Worm (Caenorhabditis elegans) whole organism, L2 larva: ENCODE data around the gene R02C2.7.

Source experiments
- F13H6.1 ChIP-seq: sonication (generic microtip); optimal IDR thresholded peaks from 2 replicates; lab custom pipeline; 2016; ENCODE audit warnings: missing genetic modification characterization, missing compliant biosample characterization
- alr-1 ChIP-seq: fragments of 150-350 bp; optimal IDR thresholded peaks from 2 replicates; lab custom pipeline; 2014; ENCODE audit warnings: missing biosample characterization, missing genetic modification characterization
- aly-2 ChIP-seq: fragments of 150-350 bp; optimal IDR thresholded peaks from 2 replicates; lab custom pipeline; 2014; ENCODE audit warnings: missing biosample characterization, missing genetic modification characterization
- ama-1 ChIP-seq: fragments of 150-350 bp; optimal IDR thresholded peaks from 2 replicates; lab custom pipeline; 2018; ENCODE audit warnings: inconsistent platforms
- blmp-1 ChIP-seq: sonication (generic microtip); optimal IDR thresholded peaks from 2 replicates; lab custom pipeline; 2017; ENCODE audit warnings: missing genetic modification characterization, mild to moderate bottlenecking, missing compliant biosample characterization, antibody characterized with exemption, moderate library complexity; ENCODE audit not compliant: insufficient read depth
- ceh-16 ChIP-seq: fragments of 150-350 bp; optimal IDR thresholded peaks from 2 replicates; lab custom pipeline; 2014; ENCODE audit warnings: missing biosample characterization, missing genetic modification characterization
- dmd-4 ChIP-seq: sonication (generic microtip); optimal IDR thresholded peaks from 2 replicates; lab custom pipeline; 2017; ENCODE audit warnings: missing biosample characterization, missing genetic modification characterization
- egl-27 ChIP-seq: sonication (generic microtip); optimal IDR thresholded peaks from 3 replicates; lab custom pipeline; 2017; ENCODE audit warnings: missing biosample characterization, missing genetic modification reagents, missing genetic modification characterization
- elt-1 ChIP-seq: fragments of 150-350 bp; optimal IDR thresholded peaks from 2 replicates; lab custom pipeline; 2014; ENCODE audit warnings: missing biosample characterization, missing genetic modification characterization
- elt-3 ChIP-seq: sonication (generic microtip); optimal IDR thresholded peaks from 2 replicates; lab custom pipeline; 2017; ENCODE audit warnings: missing biosample characterization, missing genetic modification characterization
- fos-1 ChIP-seq: fragments of 150-350 bp; optimal IDR thresholded peaks from 2 replicates; lab custom pipeline; 2014; ENCODE audit warnings: missing biosample characterization, missing genetic modification characterization
- lin-11 ChIP-seq: fragments of 150-350 bp; sonication (generic microtip); optimal IDR thresholded peaks from 2 replicates; lab custom pipeline; 2014; ENCODE audit warnings: missing biosample characterization, missing genetic modification characterization, inconsistent platforms, mixed read lengths
- lin-13 ChIP-seq: fragments of 150-350 bp; optimal IDR thresholded peaks from 2 replicates; lab custom pipeline; 2014; ENCODE audit warnings: missing biosample characterization, missing genetic modification reagents, missing genetic modification characterization
- lin-39 ChIP-seq: fragments of 150-350 bp; optimal IDR thresholded peaks from 2 replicates; lab custom pipeline; 2014; ENCODE audit warnings: missing biosample characterization, missing genetic modification reagents, missing genetic modification characterization
- lsy-2 ChIP-seq, 2 experiments: fragments of 150-350 bp in 1 of 2; sonication (generic microtip) in 1 of 2; optimal IDR thresholded peaks; 2 replicates each; lab custom pipeline; 2014 to 2017; ENCODE audit warnings: missing biosample characterization in 2 of 2, missing genetic modification characterization in 2 of 2
- mab-5 ChIP-seq: fragments of 150-350 bp; optimal IDR thresholded peaks from 2 replicates; lab custom pipeline; 2014; ENCODE audit warnings: missing biosample characterization, missing genetic modification characterization
- nhr-10 ChIP-seq: sonication (generic microtip); optimal IDR thresholded peaks from 2 replicates; lab custom pipeline; 2017; ENCODE audit warnings: missing biosample characterization, missing genetic modification characterization
- nhr-11 ChIP-seq: fragments of 150-350 bp; optimal IDR thresholded peaks from 2 replicates; lab custom pipeline; 2014; ENCODE audit warnings: missing biosample characterization, missing genetic modification characterization
- nhr-12 ChIP-seq: fragments of 150-350 bp; optimal IDR thresholded peaks from 2 replicates; lab custom pipeline; 2014; ENCODE audit warnings: missing biosample characterization, missing genetic modification characterization
- nhr-129 ChIP-seq: fragments of 150-350 bp; optimal IDR thresholded peaks from 2 replicates; lab custom pipeline; 2014; ENCODE audit warnings: missing biosample characterization, missing genetic modification characterization
- nhr-21 ChIP-seq: fragments of 150-350 bp; optimal IDR thresholded peaks from 2 replicates; lab custom pipeline; 2014; ENCODE audit warnings: missing biosample characterization, missing genetic modification characterization
- nhr-23 ChIP-seq: fragments of 150-350 bp; optimal IDR thresholded peaks from 2 replicates; lab custom pipeline; 2014; ENCODE audit warnings: missing biosample characterization, missing genetic modification reagents, missing genetic modification characterization
- nhr-237 ChIP-seq: fragments of 150-350 bp; optimal IDR thresholded peaks from 2 replicates; lab custom pipeline; 2014; ENCODE audit warnings: missing biosample characterization, missing genetic modification characterization
- nhr-25 ChIP-seq: fragments of 150-350 bp; sonication (generic microtip); optimal IDR thresholded peaks from 3 replicates; lab custom pipeline; 2014; ENCODE audit warnings: missing biosample characterization, missing genetic modification characterization
- nhr-6 ChIP-seq: fragments of 150-350 bp; optimal IDR thresholded peaks from 2 replicates; lab custom pipeline; 2014; ENCODE audit warnings: missing biosample characterization, missing genetic modification characterization
- nhr-77 ChIP-seq: fragments of 150-350 bp; optimal IDR thresholded peaks from 2 replicates; lab custom pipeline; 2014; ENCODE audit warnings: missing biosample characterization, missing genetic modification characterization
- peb-1 ChIP-seq: fragments of 150-350 bp; optimal IDR thresholded peaks from 2 replicates; lab custom pipeline; 2014; ENCODE audit warnings: missing biosample characterization, missing genetic modification characterization
- sma-3 ChIP-seq: sonication (generic microtip); optimal IDR thresholded peaks from 2 replicates; lab custom pipeline; 2016; ENCODE audit warnings: missing genetic modification reagents, missing genetic modification characterization, missing compliant biosample characterization
- sma-9 ChIP-seq, 2 experiments: fragments of 150-350 bp in 1 of 2; sonication (generic microtip) in 1 of 2; optimal IDR thresholded peaks; 2 replicates each; lab custom pipeline; 2014 to 2016; ENCODE audit warnings: missing genetic modification characterization in 2 of 2, mild to moderate bottlenecking in 1 of 2, missing biosample characterization in 1 of 2, missing compliant biosample characterization in 1 of 2, missing genetic modification reagents in 1 of 2, moderate library complexity in 1 of 2
- unc-39 ChIP-seq: fragments of 150-350 bp; optimal IDR thresholded peaks from 2 replicates; lab custom pipeline; 2014; ENCODE audit warnings: missing biosample characterization, missing genetic modification characterization
- unc-55 ChIP-seq: fragments of 150-350 bp; sonication (generic microtip); optimal IDR thresholded peaks from 3 replicates; lab custom pipeline; 2014; ENCODE audit warnings: missing biosample characterization, missing genetic modification reagents, missing genetic modification characterization
- unc-62 ChIP-seq: fragments of 150-350 bp; optimal IDR thresholded peaks from 2 replicates; lab custom pipeline; 2014; ENCODE audit warnings: missing biosample characterization, missing genetic modification reagents, missing genetic modification characterization
- ztf-11 ChIP-seq: sonication (generic microtip); optimal IDR thresholded peaks from 2 replicates; lab custom pipeline; 2017; ENCODE audit warnings: missing biosample characterization, missing genetic modification characterization

The R02C2.7 gene

ce11 chrV:242518-242917, at the start of gene R02C2.7:
Gene R02C2.7, minus strand, starts transcription at chrV:242618.
- no peak for TF ChIP-seq mab-5 (tag; lab: Kevin White, UChicago)
- TF ChIP-seq blmp-1 (tag; lab: Kevin White, UChicago), result no peak
- TF ChIP-seq nhr-237 (tag; lab: Kevin White, UChicago), result no peak
- TF ChIP-seq elt-3 (tag; lab: Kevin White, UChicago), result no peak
- no peak for TF ChIP-seq nhr-25 (tag; lab: Kevin White, UChicago)
- TF ChIP-seq sma-9 (GFP tag; optimal IDR thresholded peaks at IDR 0.05; lab: Kevin White, UChicago), result no peak
- TF ChIP-seq sma-9 (tag; optimal IDR thresholded peaks at IDR 0.05; lab: Kevin White, UChicago), result no peak
- no peak for TF ChIP-seq sma-3 (GFP tag; lab: Kevin White, UChicago)
- no peak for TF ChIP-seq fos-1 (tag; lab: Kevin White, UChicago)

- TF ChIP-seq nhr-23 (tag; lab: Kevin White, UChicago), result no peak
- no peak for TF ChIP-seq sma-3 (GFP tag; lab: Kevin White, UChicago)
- TF ChIP-seq nhr-12, result no peak
- TF ChIP-seq F13H6.1, result no peak
- TF ChIP-seq egl-27, result no peak
- no peak for TF ChIP-seq nhr-129 (tag; lab: Kevin White, UChicago)
- no peak for TF ChIP-seq nhr-10 (tag; lab: Kevin White, UChicago)
- TF ChIP-seq unc-55 (GFP tag; lab: Kevin White, UChicago), result no peak
- no peak for TF ChIP-seq ceh-16 (tag; lab: Kevin White, UChicago)
- no peak for TF ChIP-seq lsy-2 (tag; optimal IDR thresholded peaks at IDR 0.05; lab: Kevin White, UChicago)
Observed at ce11 chrV:285298-285697, 42.9 kb upstream of the R02C2.7 start.

DNA sequence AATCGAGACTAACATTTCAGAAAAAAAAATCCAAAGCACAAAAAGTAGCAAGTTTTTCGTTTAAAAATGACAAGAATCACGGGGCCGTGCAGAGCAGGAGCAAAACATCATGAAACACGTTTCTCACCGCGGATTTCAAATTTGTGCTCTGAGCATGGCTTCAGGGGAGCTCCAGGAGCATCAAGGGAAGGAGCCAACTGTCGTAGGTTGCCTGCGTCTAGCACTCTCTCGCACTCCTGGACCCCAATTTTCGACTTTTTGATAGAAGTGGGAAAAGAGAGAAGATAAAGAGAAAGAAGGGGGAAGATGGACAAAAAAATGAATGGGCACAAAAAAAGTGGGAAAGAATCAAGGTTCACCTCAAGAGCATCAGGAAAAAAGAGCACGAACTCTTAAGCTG, 42.4 kb upstream of the R02C2.7 start:
- TF ChIP-seq lsy-2 (tag; optimal IDR thresholded peaks at IDR 0.05; lab: Kevin White, UChicago) (peak in 1 of 2 experiments; percentile 21), F13H6.1 (peak; percentile 58), nhr-129 (tag; lab: Kevin White, UChicago) (peak; percentile 38), ama-1 (lab: Kevin White, UChicago) (no peak), fos-1 (tag; lab: Kevin White, UChicago) (no peak), blmp-1 (tag; lab: Kevin White, UChicago) (no peak), aly-2 (tag; lab: Kevin White, UChicago) (no peak), sma-9 (GFP tag; optimal IDR thresholded peaks at IDR 0.05; lab: Kevin White, UChicago) (peak; percentile 24), sma-9 (tag; optimal IDR thresholded peaks at IDR 0.05; lab: Kevin White, UChicago) (no peak)

DNA sequence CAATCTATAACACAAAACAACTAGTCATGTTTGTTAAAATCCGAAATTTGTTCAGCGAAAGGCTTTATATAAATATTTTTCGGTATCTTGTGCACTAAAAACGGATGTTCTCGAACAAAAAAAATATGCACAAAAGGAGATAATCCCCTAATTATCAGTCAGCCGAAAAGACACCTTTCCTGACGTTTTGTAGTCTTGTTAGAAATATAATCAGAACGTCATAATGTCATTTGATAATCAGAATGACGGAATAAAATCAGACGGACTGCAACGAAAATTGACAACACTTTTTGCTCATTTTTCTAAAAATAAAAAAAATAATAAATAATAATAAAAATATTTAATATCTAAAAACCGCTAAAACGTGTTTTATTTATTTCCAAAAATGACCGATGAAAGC, 41.5 kb upstream of the R02C2.7 start:
- no peak for TF ChIP-seq nhr-21 (tag; lab: Kevin White, UChicago)
- TF ChIP-seq elt-3 (tag; lab: Kevin White, UChicago), result no peak
- no peak for TF ChIP-seq F13H6.1
- TF ChIP-seq nhr-237 (tag; lab: Kevin White, UChicago), result no peak
- TF ChIP-seq nhr-25 (tag; lab: Kevin White, UChicago), result no peak
- no peak for TF ChIP-seq nhr-10 (tag; lab: Kevin White, UChicago)
- no peak for TF ChIP-seq nhr-6 (tag; lab: Kevin White, UChicago)
- no peak for TF ChIP-seq nhr-11 (tag; lab: Kevin White, UChicago)
- TF ChIP-seq alr-1 (tag; lab: Kevin White, UChicago), result no peak
- no peak for TF ChIP-seq sma-9 (GFP tag; optimal IDR thresholded peaks at IDR 0.05; lab: Kevin White, UChicago)
- no peak for TF ChIP-seq sma-9 (tag; optimal IDR thresholded peaks at IDR 0.05; lab: Kevin White, UChicago)
- no peak for TF ChIP-seq unc-39 (tag; lab: Kevin White, UChicago)
- no peak for TF ChIP-seq lin-39 (tag; lab: Kevin White, UChicago)
- no peak for TF ChIP-seq fos-1 (tag; lab: Kevin White, UChicago)
- no peak for TF ChIP-seq dmd-4
- no peak for TF ChIP-seq nhr-77 (tag; lab: Kevin White, UChicago)

- no peak for TF ChIP-seq lsy-2 (tag; optimal IDR thresholded peaks at IDR 0.05; lab: Kevin White, UChicago)
- no peak for TF ChIP-seq elt-1 (tag; lab: Kevin White, UChicago)
- no peak for TF ChIP-seq peb-1 (tag; lab: Kevin White, UChicago)
- no peak for TF ChIP-seq sma-3 (GFP tag; lab: Kevin White, UChicago)
- TF ChIP-seq lin-13 (GFP tag; lab: Kevin White, UChicago), result no peak
- TF ChIP-seq lin-11 (tag; lab: Kevin White, UChicago), result no peak
- no peak for TF ChIP-seq unc-62 (GFP tag; lab: Kevin White, UChicago)
- no peak for TF ChIP-seq nhr-237 (tag; lab: Kevin White, UChicago)
- no peak for TF ChIP-seq F13H6.1
- TF ChIP-seq nhr-77 (tag; lab: Kevin White, UChicago), result no peak
- no peak for TF ChIP-seq aly-2 (tag; lab: Kevin White, UChicago)
- TF ChIP-seq ztf-11 (tag; lab: Kevin White, UChicago), result no peak
- no peak for TF ChIP-seq mab-5 (tag; lab: Kevin White, UChicago)
Observed at ce11 chrV:281616-282015, 39.2 kb upstream of the R02C2.7 start, which contains the start of gene npr-5. Gene npr-5, minus strand, starts transcription at chrV:281716.
